Worm (Caenorhabditis elegans): ENCODE results near the gene nep-1.

The nep-1 gene

DNA sequence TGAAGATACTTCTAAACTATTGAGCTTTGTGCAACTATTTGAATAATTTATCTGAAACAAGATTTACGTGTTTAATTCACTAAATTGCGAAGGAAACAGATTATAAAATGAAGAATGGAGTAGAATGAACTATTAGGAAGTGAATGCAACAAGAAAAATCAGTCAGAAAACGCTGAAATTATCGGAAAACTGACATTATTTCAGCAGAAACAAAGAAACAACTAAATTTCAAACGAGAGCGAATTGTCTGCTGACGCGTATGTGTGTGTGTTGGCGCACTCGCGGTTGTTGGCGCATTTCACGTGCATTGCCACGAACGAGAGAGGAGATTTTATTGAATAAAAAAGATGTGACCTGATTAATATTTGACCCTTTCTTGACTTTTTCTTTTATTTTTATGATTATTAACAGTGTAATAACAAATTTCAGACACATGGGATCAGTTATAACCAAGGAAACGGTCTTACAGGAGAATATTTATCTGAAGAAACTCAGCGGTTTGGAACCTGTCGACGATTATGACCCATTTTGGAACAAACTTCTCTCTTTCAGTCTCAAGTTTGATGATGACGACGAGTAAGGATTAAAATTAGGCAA is 19.0 kb upstream of the nep-1 start, which contains the start of the genes trr-1 and C47D12.2:
Gene trr-1 (minus strand): TSS at position 51 of the 597 bp plus-strand sequence.
Gene C47D12.2 (plus strand): TSS at position 430 of the 597 bp plus-strand sequence.
- no peak for TF ChIP-seq W03F9.2 (tag; optimal IDR thresholded peaks at IDR 0.05)
- no peak for TF ChIP-seq him-1 (tag; optimal IDR thresholded peaks at IDR 0.05)
- TF ChIP-seq dao-5 (tag; optimal IDR thresholded peaks at IDR 0.05), result no peak

DNA sequence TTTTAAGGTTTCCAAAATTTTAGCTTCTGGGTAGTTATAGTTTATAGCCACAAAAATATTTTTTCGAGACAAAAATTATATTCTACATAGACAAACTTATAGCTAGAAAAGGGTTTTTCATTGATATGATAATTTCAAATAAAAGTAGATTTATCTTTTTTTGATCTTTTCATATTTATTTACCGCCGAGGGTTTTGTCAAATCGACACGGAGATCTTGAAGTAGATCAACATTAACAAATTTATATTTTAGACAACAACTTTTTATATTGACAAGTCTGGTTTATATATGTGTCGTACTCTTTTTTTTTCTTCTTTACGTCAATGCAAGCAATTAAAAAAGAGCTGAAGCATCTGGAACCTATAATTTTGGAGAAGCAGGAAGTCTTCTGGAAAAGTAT is 1.9 kb upstream of the nep-1 start:
- TF ChIP-seq dao-5 (tag; optimal IDR thresholded peaks at IDR 0.05) (no peak), W03F9.2 (tag; optimal IDR thresholded peaks at IDR 0.05) (no peak), him-1 (tag; optimal IDR thresholded peaks at IDR 0.05) (no peak)

DNA sequence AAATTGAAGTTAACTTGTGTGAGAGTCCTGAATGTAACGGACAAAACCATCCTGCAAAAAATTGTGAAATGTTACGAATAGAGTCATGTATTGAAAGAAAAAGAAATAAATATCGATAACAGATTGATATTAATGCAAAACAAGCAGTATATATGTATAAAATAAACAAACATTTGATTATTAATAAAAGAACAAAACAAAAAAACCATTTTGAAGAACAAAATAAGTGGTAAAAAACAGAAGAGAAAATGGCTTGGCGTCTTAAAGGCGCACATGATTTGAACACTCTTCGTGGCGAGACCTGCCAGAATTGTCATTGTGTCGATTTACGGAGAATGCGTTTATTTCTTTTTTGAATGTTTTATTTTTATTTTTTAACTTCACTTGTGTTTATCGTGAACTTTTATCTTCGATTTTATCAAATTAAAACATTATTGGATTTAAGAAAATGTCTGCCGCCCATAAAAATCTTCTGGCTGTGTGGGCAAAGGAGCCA is 4.3 kb downstream of the nep-1 start, which contains the start of the genes rad-23 and rpn-12:
Gene rad-23 (minus strand): TSS at position 51 of the 496 bp plus-strand sequence.
Gene rpn-12 (plus strand): TSS at position 446 of the 496 bp plus-strand sequence.
- TF ChIP-seq dao-5 (tag; optimal IDR thresholded peaks at IDR 0.05) (no peak), W03F9.2 (tag; optimal IDR thresholded peaks at IDR 0.05) (peak; percentile 82), him-1 (tag; optimal IDR thresholded peaks at IDR 0.05) (no peak)

DNA sequence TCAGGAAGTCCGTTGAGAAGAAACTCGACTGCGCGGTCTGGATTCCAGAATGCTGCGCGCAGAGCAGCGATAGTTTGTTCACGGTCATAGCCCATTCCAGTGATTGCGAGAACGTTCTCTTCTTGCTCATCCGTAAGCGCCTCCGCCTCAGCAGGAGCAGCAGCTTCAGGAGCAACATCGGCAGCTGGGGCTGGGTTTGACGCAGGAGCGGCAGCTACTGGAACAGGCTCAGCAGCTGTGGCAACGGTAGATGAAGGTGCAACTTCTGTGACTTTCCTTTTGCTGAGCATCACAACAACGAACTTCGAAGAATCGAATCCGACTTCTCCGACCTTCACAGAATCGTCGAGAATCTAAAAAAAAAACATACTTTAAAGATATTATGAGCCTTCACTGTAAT is 4.9 kb downstream of the nep-1 start:
- TF ChIP-seq dao-5 (tag; optimal IDR thresholded peaks at IDR 0.05) (no peak), W03F9.2 (tag; optimal IDR thresholded peaks at IDR 0.05) (no peak), him-1 (tag; optimal IDR thresholded peaks at IDR 0.05) (no peak)

DNA sequence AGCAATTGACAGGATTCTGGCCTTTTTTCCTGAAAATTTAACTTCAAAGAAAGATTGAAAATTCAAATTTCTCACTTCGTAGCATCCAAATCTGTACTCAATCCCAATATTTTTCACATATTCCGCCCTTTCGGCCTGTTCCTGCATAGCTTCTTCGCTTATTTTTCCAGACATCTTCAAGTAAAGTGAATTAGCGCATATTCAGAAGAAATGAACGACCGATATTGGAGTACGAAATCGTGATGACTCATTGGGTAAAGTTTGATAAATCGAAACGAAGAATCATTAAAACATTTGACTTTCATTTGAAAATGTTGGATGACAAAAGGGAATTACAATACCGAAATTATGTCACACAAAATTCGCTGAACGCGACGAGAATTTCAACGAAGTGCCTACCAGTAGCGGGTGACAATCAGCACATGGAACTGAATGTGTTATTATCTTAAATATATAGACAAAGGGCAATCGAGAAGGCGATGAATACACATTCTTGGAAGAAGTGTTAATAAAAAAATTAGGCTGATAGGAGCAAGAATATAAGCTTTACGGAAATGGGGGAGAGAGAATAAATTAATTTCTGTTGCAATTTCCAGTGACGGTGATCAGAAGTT is 5.9 kb downstream of the nep-1 start, which contains the start of gene coa-7:
Gene coa-7 (minus strand): TSS at position 174 of the 614 bp plus-strand sequence.
- TF ChIP-seq dao-5 (tag; optimal IDR thresholded peaks at IDR 0.05) (no peak), him-1 (tag; optimal IDR thresholded peaks at IDR 0.05) (no peak), W03F9.2 (tag; optimal IDR thresholded peaks at IDR 0.05) (no peak)

DNA sequence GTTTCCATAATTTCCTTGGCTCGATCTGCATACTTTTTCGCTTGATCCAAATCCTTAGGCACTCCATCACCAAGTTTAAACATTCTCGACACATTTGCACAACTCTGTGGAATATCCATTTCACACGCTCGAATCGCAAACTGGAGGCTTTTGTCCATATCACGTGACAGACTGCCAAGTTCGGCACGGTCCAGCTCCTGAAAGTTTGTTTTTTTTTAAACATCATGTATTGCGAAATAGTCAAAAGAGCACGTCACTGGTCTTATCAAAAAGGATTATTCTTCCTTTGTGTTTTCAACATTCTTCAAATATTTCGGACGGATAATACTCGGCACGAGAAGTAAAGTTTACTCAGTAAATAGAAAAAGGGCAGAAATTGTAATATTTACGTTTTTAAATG is 7.7 kb downstream of the nep-1 start:
- TF ChIP-seq W03F9.2 (tag; optimal IDR thresholded peaks at IDR 0.05), result no peak
- no peak for TF ChIP-seq dao-5 (tag; optimal IDR thresholded peaks at IDR 0.05)
- TF ChIP-seq him-1 (tag; optimal IDR thresholded peaks at IDR 0.05), result no peak

DNA sequence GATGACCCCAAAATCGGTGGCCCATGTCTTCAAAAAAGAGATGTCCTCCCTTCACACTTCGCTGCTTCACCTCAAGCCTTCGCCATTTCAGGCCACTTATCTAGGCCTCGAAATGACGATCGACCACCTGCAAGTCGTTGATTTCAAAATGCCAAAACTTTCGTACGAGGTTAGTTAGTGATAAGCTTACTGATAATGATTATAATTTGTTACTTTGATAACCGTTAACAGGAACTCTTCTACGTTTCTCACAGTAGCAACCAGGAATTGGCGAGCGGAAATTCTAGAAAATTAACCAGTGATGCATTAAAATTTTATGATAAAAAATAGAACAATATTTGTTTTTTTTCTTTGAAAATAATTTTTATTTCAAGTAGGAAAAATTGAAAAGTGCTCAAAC is 10.1 kb downstream of the nep-1 start:
- no peak for TF ChIP-seq him-1 (tag; optimal IDR thresholded peaks at IDR 0.05)
- TF ChIP-seq W03F9.2 (tag; optimal IDR thresholded peaks at IDR 0.05), result no peak
- TF ChIP-seq dao-5 (tag; optimal IDR thresholded peaks at IDR 0.05), result no peak

DNA sequence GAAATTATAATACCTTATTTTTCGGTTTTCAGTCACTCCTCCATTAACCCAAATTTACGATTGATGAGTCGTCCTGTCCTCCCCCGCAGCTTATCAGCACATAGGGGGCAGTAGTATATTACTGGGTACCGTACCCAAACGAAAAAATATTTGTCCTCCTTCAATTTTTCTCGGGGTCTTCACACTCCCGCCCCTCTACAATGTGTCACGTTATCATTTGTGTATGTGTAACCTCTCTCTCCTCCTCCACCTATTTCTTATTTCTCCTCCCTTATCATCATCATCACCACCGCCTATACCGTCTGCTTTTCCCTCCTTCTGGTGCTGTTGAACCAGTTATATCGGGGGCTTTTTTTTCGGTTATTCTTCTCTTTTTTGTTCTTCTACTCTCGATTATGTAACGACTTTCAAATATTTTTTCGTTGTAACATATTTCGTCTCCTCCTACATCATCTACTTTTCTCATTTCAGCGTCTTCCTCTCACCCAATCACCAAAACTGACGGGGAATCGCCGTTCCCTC is 10.6 kb downstream of the nep-1 start, which contains the start of gene ghi-1:
Gene ghi-1 (plus strand): TSS at position 472 of the 522 bp plus-strand sequence.
- TF ChIP-seq him-1 (tag; optimal IDR thresholded peaks at IDR 0.05) (no peak), dao-5 (tag; optimal IDR thresholded peaks at IDR 0.05) (no peak), W03F9.2 (tag; optimal IDR thresholded peaks at IDR 0.05) (no peak)

DNA sequence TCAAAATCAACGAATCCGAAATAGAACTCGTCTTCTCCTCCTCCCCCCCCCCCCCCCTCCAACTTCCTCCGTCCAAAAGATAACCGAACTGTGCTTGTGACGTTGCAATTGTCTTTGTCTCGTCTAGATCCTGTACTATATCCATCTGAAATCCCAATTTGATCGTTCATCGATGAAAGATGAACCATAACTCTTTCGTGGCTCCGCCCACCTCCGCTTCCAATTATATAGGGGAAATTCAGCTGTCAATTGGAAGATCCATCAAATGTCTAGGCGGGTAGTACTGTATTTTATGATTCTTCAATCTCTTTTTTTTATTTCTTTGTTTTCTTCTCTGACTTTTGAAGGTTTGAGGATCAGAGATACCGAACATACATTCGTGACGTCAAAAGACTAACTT is 11.6 kb downstream of the nep-1 start:
- TF ChIP-seq dao-5 (tag; optimal IDR thresholded peaks at IDR 0.05), result no peak
- TF ChIP-seq W03F9.2 (tag; optimal IDR thresholded peaks at IDR 0.05), result no peak
- no peak for TF ChIP-seq him-1 (tag; optimal IDR thresholded peaks at IDR 0.05)

DNA sequence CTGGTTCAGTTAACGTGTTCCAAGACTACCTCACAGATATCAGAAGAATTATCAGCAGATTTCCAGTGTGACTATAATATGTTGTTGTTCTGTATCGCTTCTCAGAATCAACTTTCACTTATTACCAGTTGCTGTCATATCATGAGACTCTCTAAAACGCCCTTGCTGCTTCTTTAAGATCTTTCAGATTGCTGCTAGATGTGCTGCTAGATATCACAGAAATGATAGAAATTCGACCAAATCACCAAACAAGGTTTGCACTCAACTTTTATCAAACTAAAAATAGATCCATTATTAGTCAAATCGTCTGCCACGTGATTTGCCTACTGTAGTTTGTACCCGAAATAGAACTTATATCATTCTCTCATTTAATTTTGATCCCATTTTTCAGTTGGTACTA is 12.4 kb downstream of the nep-1 start:
- TF ChIP-seq him-1 (tag; optimal IDR thresholded peaks at IDR 0.05) (no peak), W03F9.2 (tag; optimal IDR thresholded peaks at IDR 0.05) (no peak), dao-5 (tag; optimal IDR thresholded peaks at IDR 0.05) (no peak)

DNA sequence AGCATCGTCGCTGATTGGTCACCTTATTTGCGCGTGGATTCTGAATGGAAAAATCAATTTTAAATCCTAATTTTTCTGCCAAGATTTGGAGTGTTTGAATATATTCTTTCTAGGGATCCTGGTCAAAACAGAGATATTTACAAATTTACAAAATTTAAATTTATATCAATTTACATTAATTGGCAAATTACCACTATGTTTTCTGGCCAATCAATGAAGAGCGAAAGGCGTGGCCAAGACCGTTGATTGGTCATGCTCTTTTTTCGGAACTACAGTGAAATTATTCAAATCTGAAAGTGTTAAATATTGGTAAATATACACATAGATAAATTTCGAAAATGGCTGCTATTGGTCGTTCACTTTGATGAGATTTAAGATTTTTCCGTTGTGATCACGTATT is 14.2 kb downstream of the nep-1 start:
- TF ChIP-seq W03F9.2 (tag; optimal IDR thresholded peaks at IDR 0.05) (no peak), dao-5 (tag; optimal IDR thresholded peaks at IDR 0.05) (no peak), him-1 (tag; optimal IDR thresholded peaks at IDR 0.05) (no peak)

DNA sequence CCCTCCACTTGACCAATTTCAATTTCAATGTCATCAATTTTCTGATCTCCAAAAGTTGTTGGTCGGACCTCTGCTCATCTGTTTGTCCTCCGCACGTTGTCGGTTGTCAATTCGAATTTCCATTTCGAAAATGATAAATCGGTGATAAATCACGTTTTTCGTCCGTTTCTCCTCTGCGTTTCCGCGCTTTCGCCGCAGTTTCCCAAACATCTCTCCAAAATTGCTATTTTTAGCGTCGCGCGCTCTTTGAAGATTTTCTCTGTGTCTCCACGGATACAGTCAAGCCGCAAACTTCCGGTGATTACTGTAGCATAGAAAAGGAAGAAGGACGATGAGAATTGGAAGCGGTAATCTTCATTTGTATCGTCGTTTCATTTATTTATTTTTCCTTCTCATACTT is 15.0 kb downstream of the nep-1 start:
- no peak for TF ChIP-seq W03F9.2 (tag; optimal IDR thresholded peaks at IDR 0.05)
- no peak for TF ChIP-seq dao-5 (tag; optimal IDR thresholded peaks at IDR 0.05)
- no peak for TF ChIP-seq him-1 (tag; optimal IDR thresholded peaks at IDR 0.05)

DNA sequence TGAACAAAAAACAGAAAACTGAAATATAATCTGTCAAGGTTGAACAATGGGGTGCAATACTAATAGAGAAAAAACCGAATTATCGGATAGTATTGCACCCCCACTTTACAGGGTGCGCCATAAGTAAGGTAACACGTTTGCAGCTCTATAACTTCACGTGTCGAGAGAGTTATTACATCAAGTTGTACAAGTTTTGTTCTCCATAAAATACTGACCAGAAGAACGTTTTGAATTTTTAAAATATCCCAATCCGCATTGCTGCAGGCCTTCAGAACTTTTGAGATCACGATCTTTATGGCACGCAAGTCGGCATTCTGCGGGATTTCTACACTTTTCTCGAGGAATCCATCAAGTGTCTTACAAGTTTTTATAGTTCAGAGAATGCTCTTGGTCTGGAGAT is 19.2 kb downstream of the nep-1 start:
- no peak for TF ChIP-seq him-1 (tag; optimal IDR thresholded peaks at IDR 0.05)
- TF ChIP-seq dao-5 (tag; optimal IDR thresholded peaks at IDR 0.05), result no peak
- TF ChIP-seq W03F9.2 (tag; optimal IDR thresholded peaks at IDR 0.05), result no peak

DNA sequence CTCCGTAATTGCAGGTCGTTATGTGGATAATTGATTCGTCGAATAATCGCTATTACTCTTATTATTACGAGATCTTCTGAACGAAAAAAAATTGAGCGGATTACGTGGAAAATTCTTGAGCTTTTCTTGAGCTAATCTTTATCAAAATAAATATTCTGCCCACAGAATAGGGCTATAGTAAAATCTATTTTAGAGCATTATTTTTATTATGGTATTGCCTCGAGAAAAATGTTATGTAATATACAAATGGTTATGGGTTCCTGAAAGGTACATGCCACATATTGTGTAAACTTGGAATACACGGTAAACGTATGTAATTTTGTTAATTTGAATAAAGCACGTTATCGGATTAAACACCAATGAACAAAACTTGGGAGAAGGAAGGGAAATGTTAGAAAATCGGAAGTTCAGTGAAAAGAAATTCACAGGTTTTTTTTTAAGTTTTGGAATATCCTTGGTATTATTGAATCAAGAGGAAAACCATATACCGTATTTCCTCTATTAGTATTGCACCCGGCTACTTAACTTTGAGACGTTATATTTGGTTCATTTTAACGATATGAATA is 19.7 kb downstream of the nep-1 start:
- TF ChIP-seq him-1 (tag; optimal IDR thresholded peaks at IDR 0.05) (no peak), dao-5 (tag; optimal IDR thresholded peaks at IDR 0.05) (no peak), W03F9.2 (tag; optimal IDR thresholded peaks at IDR 0.05) (no peak)
